Worm (Caenorhabditis elegans) whole organism, L2 larva: ENCODE data around the gene pstk-1.

Experiments
- C34F6.9 ChIP-seq: fragments of 150-350 bp; optimal IDR thresholded peaks from 2 replicates; lab custom pipeline; 2014; ENCODE audit warnings: missing biosample characterization, missing genetic modification characterization
- Y55F3AM.14 ChIP-seq: fragments of 200-800 bp; sonication (Bioruptor generic); optimal IDR thresholded peaks from 2 replicates; lab custom pipeline; 2018; ENCODE audit warnings: mild to moderate bottlenecking, missing genetic modification characterization, missing compliant biosample characterization
- ZK546.5 ChIP-seq: sonication (generic microtip); optimal IDR thresholded peaks from 2 replicates; lab custom pipeline; 2017; ENCODE audit warnings: missing biosample characterization, missing genetic modification characterization
- alr-1 ChIP-seq: fragments of 150-350 bp; optimal IDR thresholded peaks from 2 replicates; lab custom pipeline; 2014; ENCODE audit warnings: missing biosample characterization, missing genetic modification characterization
- blmp-1 ChIP-seq: sonication (generic microtip); optimal IDR thresholded peaks from 2 replicates; lab custom pipeline; 2017; ENCODE audit warnings: missing genetic modification characterization, mild to moderate bottlenecking, missing compliant biosample characterization, antibody characterized with exemption, moderate library complexity; ENCODE audit not compliant: insufficient read depth
- ceh-16 ChIP-seq: fragments of 150-350 bp; optimal IDR thresholded peaks from 2 replicates; lab custom pipeline; 2014; ENCODE audit warnings: missing biosample characterization, missing genetic modification characterization
- ceh-82 ChIP-seq: fragments of 150-350 bp; optimal IDR thresholded peaks from 2 replicates; lab custom pipeline; 2014; ENCODE audit warnings: missing biosample characterization, missing genetic modification characterization
- crh-2 ChIP-seq: sonication (generic microtip); optimal IDR thresholded peaks from 2 replicates; lab custom pipeline; 2017; ENCODE audit warnings: missing biosample characterization, missing genetic modification characterization
- elt-3 ChIP-seq: sonication (generic microtip); optimal IDR thresholded peaks from 2 replicates; lab custom pipeline; 2017; ENCODE audit warnings: missing biosample characterization, missing genetic modification characterization
- fos-1 ChIP-seq: fragments of 150-350 bp; optimal IDR thresholded peaks from 2 replicates; lab custom pipeline; 2014; ENCODE audit warnings: missing biosample characterization, missing genetic modification characterization
- gmeb-1 ChIP-seq: fragments of 150-350 bp; optimal IDR thresholded peaks from 2 replicates; lab custom pipeline; 2014; ENCODE audit warnings: missing biosample characterization, missing genetic modification characterization
- lin-13 ChIP-seq: fragments of 150-350 bp; optimal IDR thresholded peaks from 2 replicates; lab custom pipeline; 2014; ENCODE audit warnings: missing biosample characterization, missing genetic modification reagents, missing genetic modification characterization
- lin-39 ChIP-seq: fragments of 150-350 bp; optimal IDR thresholded peaks from 2 replicates; lab custom pipeline; 2014; ENCODE audit warnings: missing biosample characterization, missing genetic modification reagents, missing genetic modification characterization
- lsy-2 ChIP-seq, 2 experiments: fragments of 150-350 bp in 1 of 2; sonication (generic microtip) in 1 of 2; optimal IDR thresholded peaks; 2 replicates each; lab custom pipeline; 2014 to 2017; ENCODE audit warnings: missing biosample characterization in 2 of 2, missing genetic modification characterization in 2 of 2
- mab-5 ChIP-seq: fragments of 150-350 bp; optimal IDR thresholded peaks from 2 replicates; lab custom pipeline; 2014; ENCODE audit warnings: missing biosample characterization, missing genetic modification characterization
- nhr-10 ChIP-seq: sonication (generic microtip); optimal IDR thresholded peaks from 2 replicates; lab custom pipeline; 2017; ENCODE audit warnings: missing biosample characterization, missing genetic modification characterization
- nhr-11 ChIP-seq: fragments of 150-350 bp; optimal IDR thresholded peaks from 2 replicates; lab custom pipeline; 2014; ENCODE audit warnings: missing biosample characterization, missing genetic modification characterization
- nhr-129 ChIP-seq: fragments of 150-350 bp; optimal IDR thresholded peaks from 2 replicates; lab custom pipeline; 2014; ENCODE audit warnings: missing biosample characterization, missing genetic modification characterization
- nhr-21 ChIP-seq: fragments of 150-350 bp; optimal IDR thresholded peaks from 2 replicates; lab custom pipeline; 2014; ENCODE audit warnings: missing biosample characterization, missing genetic modification characterization
- nhr-237 ChIP-seq: fragments of 150-350 bp; optimal IDR thresholded peaks from 2 replicates; lab custom pipeline; 2014; ENCODE audit warnings: missing biosample characterization, missing genetic modification characterization
- nhr-25 ChIP-seq: fragments of 150-350 bp; sonication (generic microtip); optimal IDR thresholded peaks from 3 replicates; lab custom pipeline; 2014; ENCODE audit warnings: missing biosample characterization, missing genetic modification characterization
- nhr-6 ChIP-seq: fragments of 150-350 bp; optimal IDR thresholded peaks from 2 replicates; lab custom pipeline; 2014; ENCODE audit warnings: missing biosample characterization, missing genetic modification characterization
- nhr-77 ChIP-seq: fragments of 150-350 bp; optimal IDR thresholded peaks from 2 replicates; lab custom pipeline; 2014; ENCODE audit warnings: missing biosample characterization, missing genetic modification characterization
- peb-1 ChIP-seq: fragments of 150-350 bp; optimal IDR thresholded peaks from 2 replicates; lab custom pipeline; 2014; ENCODE audit warnings: missing biosample characterization, missing genetic modification characterization
- sem-4 ChIP-seq: fragments of 150-350 bp; optimal IDR thresholded peaks from 2 replicates; lab custom pipeline; 2014; ENCODE audit warnings: missing biosample characterization, missing genetic modification reagents, missing genetic modification characterization
- skn-1 ChIP-seq: sonication (generic microtip); optimal IDR thresholded peaks from 2 replicates; lab custom pipeline; 2017; ENCODE audit warnings: missing biosample characterization, missing genetic modification characterization
- sma-3 ChIP-seq: sonication (generic microtip); optimal IDR thresholded peaks from 2 replicates; lab custom pipeline; 2016; ENCODE audit warnings: missing genetic modification reagents, missing genetic modification characterization, missing compliant biosample characterization
- snpc-4 ChIP-seq: fragments of 150-350 bp; optimal IDR thresholded peaks from 2 replicates; lab custom pipeline; 2014; ENCODE audit warnings: missing biosample characterization, missing genetic modification characterization
- unc-39 ChIP-seq: fragments of 150-350 bp; optimal IDR thresholded peaks from 2 replicates; lab custom pipeline; 2014; ENCODE audit warnings: missing biosample characterization, missing genetic modification characterization
- unc-55 ChIP-seq: fragments of 150-350 bp; sonication (generic microtip); optimal IDR thresholded peaks from 3 replicates; lab custom pipeline; 2014; ENCODE audit warnings: missing biosample characterization, missing genetic modification reagents, missing genetic modification characterization
- unc-62 ChIP-seq: fragments of 150-350 bp; optimal IDR thresholded peaks from 2 replicates; lab custom pipeline; 2014; ENCODE audit warnings: missing biosample characterization, missing genetic modification reagents, missing genetic modification characterization
- zag-1 ChIP-seq: fragments of 150-350 bp; optimal IDR thresholded peaks from 2 replicates; lab custom pipeline; 2014; ENCODE audit warnings: missing biosample characterization, missing genetic modification characterization
- ztf-1 ChIP-seq: fragments of 200-800 bp; sonication (Bioruptor generic); conservative IDR thresholded peaks from 2 replicates; pipeline ENCODE4 v1.3.6; 2022; ENCODE audit warnings: missing genetic modification characterization, missing compliant biosample characterization
- ztf-11 ChIP-seq: sonication (generic microtip); optimal IDR thresholded peaks from 2 replicates; lab custom pipeline; 2017; ENCODE audit warnings: missing biosample characterization, missing genetic modification characterization
- ztf-4 ChIP-seq: fragments of 150-350 bp; optimal IDR thresholded peaks from 2 replicates; lab custom pipeline; 2014; ENCODE audit warnings: missing biosample characterization, missing genetic modification characterization

Gene pstk-1

DNA sequence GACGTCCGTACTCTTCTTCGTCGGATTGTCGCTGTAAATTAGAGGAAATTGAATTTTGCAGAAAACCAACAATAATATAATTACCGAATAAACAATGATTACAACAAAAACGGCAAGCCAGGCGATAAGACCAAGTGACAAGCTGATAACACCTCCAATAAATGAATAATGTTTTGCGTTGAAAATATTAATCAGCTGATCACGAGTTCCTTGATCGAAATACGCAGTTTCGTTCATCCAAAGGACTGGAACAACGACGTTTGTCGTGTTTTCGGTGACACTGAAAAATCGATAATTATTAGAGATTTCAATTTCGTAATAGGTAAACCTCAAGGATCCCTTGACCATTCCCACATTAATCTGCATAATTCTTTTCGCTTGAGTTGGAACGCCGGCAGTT is 12.6 kb upstream of the pstk-1 start:
- TF ChIP-seq fos-1, result peak; percentile 65
- no peak for TF ChIP-seq nhr-21 (tag; lab: Kevin White, UChicago)

DNA sequence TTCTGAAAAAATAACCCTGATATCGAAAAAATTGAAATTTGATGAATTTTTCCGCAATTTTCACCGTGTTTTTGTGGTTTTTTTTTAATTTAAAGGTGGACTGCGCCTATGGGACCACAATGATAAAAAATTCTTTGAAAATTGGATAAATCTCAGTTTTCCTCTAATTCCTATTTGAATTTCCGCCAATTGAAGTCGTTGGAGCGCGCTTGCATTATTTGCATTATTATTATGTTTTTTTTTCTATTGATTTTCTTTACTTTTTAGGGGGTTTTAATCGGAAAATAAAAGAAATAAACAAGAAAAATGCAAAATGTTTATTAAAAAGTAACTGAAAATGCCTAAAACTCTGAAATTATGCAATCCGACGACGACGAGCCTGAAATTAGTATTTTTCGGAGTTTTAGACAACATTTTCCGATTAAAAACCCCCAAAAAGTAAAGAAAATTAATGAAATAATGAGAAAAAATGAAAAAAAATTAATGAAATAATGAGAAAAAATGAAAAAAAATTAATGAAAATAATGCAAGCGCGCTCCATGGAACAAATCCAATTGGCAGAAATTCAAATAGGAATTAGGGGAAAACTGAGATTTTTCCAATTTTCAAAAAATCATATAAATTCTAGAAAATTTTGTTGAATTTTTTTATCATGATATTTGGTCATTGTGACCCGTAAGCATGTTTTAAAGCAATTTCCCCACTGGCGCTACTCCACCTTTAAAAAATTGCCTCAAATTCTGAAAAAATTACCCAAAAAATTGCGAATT is 10.6 kb upstream of the pstk-1 start:
- TF ChIP-seq sma-3 (GFP tag; lab: Kevin White, UChicago) (no peak), gmeb-1 (peak; percentile 25), ztf-4 (tag; lab: Kevin White, UChicago) (peak; percentile 81), Y55F3AM.14 (GFP tag; lab: Kevin White, UChicago) (no peak), nhr-11 (tag; lab: Kevin White, UChicago) (no peak), peb-1 (tag; lab: Kevin White, UChicago) (no peak), nhr-10 (tag; lab: Kevin White, UChicago) (no peak), nhr-77 (tag; lab: Kevin White, UChicago) (no peak), ztf-1 (GFP tag; lab: Robert Waterston, UW) (no peak), unc-55 (GFP tag; lab: Kevin White, UChicago) (no peak), nhr-6 (tag; lab: Kevin White, UChicago) (no peak)

DNA sequence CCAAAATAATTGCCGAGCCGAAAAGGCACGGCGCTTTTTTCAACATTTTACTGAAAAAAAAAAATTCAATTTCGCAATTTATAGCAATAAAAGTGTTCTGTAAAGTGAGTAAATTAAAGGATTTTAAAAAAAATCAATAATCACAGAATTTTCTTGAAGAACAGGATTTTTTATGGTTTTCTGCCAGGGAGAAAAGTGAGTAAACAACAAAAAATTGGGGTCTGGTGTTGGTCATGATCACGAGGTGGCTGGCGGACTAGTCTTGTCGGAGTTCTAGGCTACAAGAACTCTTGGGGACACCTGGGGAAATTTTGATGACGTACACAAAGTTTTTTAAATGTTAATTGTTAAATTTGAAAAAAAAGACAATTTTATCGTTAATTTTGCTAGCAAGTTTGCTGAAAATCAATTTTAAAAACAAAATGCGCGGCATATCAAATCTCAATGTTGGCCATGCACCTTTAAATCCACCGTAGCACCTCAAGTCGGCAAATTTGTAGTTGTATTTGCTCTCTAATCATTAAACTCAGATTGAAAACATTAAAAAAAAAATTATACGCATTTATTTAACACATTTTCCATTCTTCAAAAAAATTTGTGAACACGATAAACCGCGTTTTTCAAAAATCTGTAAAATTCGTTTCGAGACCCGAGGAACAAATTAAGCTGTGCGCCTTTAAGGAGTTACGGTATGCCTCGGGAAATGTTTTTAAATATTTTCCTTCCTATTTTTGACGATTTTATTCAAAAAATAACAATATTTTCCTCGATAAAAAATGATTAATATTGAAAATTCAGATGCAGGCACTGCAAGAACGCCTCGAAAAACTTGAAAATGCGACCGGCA is 9.4 kb upstream of the pstk-1 start, which contains the start of the genes scav-3 and Y49E10.21:
Gene scav-3, minus strand, starts transcription at position 50 of the 847 bp plus-strand sequence.
Gene Y49E10.21, plus strand, starts transcription at position 797 of the 847 bp plus-strand sequence.
- TF ChIP-seq Y55F3AM.14 (GFP tag; lab: Kevin White, UChicago), result no peak
- peak; percentile 14 for TF ChIP-seq gmeb-1
- peak; percentile 35 for TF ChIP-seq skn-1 (tag; lab: Kevin White, UChicago)
- peak; percentile 52 for TF ChIP-seq crh-2 (tag; lab: Kevin White, UChicago)
- no peak for TF ChIP-seq nhr-6 (tag; lab: Kevin White, UChicago)
- TF ChIP-seq unc-55 (GFP tag; lab: Kevin White, UChicago), result peak; percentile 28
- TF ChIP-seq fos-1, result peak; percentile 59
- no peak for TF ChIP-seq unc-62
- TF ChIP-seq C34F6.9 (tag; lab: Kevin White, UChicago), result peak; percentile 70
- TF ChIP-seq sma-3 (GFP tag; lab: Kevin White, UChicago), result no peak
- TF ChIP-seq lsy-2 (tag; optimal IDR thresholded peaks at IDR 0.05; lab: Kevin White, UChicago), result peak in 1 of 2 experiments; percentile 58
- TF ChIP-seq sem-4 (tag; lab: Kevin White, UChicago), result peak; percentile 35
- no peak for TF ChIP-seq ceh-82
- TF ChIP-seq snpc-4 (tag; lab: Kevin White, UChicago), result no peak
- peak; percentile 44 for TF ChIP-seq nhr-129 (tag; lab: Kevin White, UChicago)
- no peak for TF ChIP-seq nhr-21 (tag; lab: Kevin White, UChicago)

DNA sequence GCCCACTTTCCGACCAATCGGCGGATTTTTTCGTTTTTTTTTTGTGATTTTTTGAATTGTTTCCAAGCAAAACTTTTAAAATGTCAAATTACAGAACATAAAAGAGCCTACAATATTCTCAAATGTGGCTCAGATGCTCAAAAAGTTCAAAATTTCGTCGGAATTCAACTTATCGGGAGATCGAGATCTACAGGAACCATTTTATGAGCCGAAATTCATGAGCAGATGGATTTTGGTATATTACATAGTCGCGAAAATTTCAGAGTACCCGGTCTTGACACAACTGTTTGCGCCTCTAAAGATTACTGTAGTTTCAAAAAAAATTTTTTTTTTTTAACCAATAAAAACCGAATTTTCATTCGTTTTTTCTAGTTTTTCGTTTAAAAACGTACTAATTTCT is 7.4 kb upstream of the pstk-1 start:
- TF ChIP-seq ZK546.5 (tag; lab: Kevin White, UChicago) (no peak), elt-3 (tag; lab: Kevin White, UChicago) (no peak), lsy-2 (tag; optimal IDR thresholded peaks at IDR 0.05; lab: Kevin White, UChicago) (no peak), mab-5 (tag; lab: Kevin White, UChicago) (no peak), ztf-1 (GFP tag; lab: Robert Waterston, UW) (no peak), zag-1 (tag; lab: Kevin White, UChicago) (no peak), nhr-10 (tag; lab: Kevin White, UChicago) (no peak), snpc-4 (tag; lab: Kevin White, UChicago) (no peak), nhr-237 (tag; lab: Kevin White, UChicago) (no peak)

DNA sequence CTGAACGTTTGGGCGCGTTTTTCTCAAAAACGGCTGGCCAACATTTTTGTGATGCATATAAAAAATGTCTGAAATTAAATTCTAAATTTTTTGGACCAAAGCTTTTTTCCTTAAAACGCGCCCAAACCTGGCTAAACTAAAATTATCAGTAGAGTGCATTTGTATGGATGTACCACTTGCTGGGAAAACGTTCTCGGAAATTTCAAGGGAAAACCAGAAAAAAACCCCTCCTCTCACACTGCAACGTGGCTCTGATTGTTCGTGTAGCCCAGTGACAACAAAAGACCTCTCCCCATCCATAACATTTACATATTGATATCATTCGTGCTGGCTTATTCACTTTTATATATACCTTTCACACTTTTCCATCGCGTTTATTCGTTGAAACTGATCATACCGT is 2.5 kb downstream of the pstk-1 start, which contains the start of gene Y49E10.29:
Gene Y49E10.29, plus strand, starts transcription at position 301 of the 400 bp plus-strand sequence.
- TF ChIP-seq alr-1 (tag; lab: Kevin White, UChicago), result no peak
- no peak for TF ChIP-seq skn-1 (tag; lab: Kevin White, UChicago)
- no peak for TF ChIP-seq nhr-129 (tag; lab: Kevin White, UChicago)
- TF ChIP-seq nhr-25 (tag; lab: Kevin White, UChicago), result no peak
- no peak for TF ChIP-seq ztf-11
- TF ChIP-seq lin-13, result no peak
- no peak for TF ChIP-seq crh-2 (tag; lab: Kevin White, UChicago)
- TF ChIP-seq ceh-16 (tag; lab: Kevin White, UChicago), result no peak
- TF ChIP-seq blmp-1 (tag; lab: Kevin White, UChicago), result no peak
- TF ChIP-seq unc-39 (tag; lab: Kevin White, UChicago), result no peak
- TF ChIP-seq sem-4 (tag; lab: Kevin White, UChicago), result no peak
- TF ChIP-seq lin-39 (tag; lab: Kevin White, UChicago), result no peak
- TF ChIP-seq elt-3 (tag; lab: Kevin White, UChicago), result no peak
